Worm (Caenorhabditis elegans) whole organism, young adult: ENCODE data around the gene jun-1.

Experiments
- B0019.2 ChIP-seq: fragments of 200-800 bp; sonication (Bioruptor generic); conservative IDR thresholded peaks from 2 replicates; pipeline ENCODE4 v1.3.6; 2022; ENCODE audit warnings: missing genetic modification reagents, missing genetic modification characterization, missing compliant biosample characterization
- B0336.3 ChIP-seq: fragments of 200-800 bp; sonication (Bioruptor generic); IDR thresholded peaks from 2 replicates; pipeline ENCODE4 v1.3.6; 2022; ENCODE audit warnings: missing genetic modification characterization, missing compliant biosample characterization
- F23B12.7 ChIP-seq: sonication (generic microtip); optimal IDR thresholded peaks from 2 replicates; lab custom pipeline; 2017; ENCODE audit warnings: missing genetic modification characterization, mild to moderate bottlenecking, missing compliant biosample characterization, antibody characterized with exemption, moderate library complexity; ENCODE audit not compliant: insufficient read depth
- F52B5.7 ChIP-seq: sonication (generic microtip); optimal IDR thresholded peaks from 2 replicates; lab custom pipeline; 2016; ENCODE audit warnings: mild to moderate bottlenecking, missing genetic modification characterization, missing compliant biosample characterization
- F55B11.4 ChIP-seq: sonication (generic microtip); optimal IDR thresholded peaks from 2 replicates; lab custom pipeline; 2016; ENCODE audit warnings: missing compliant biosample characterization, missing genetic modification characterization, borderline replicate concordance; ENCODE audit not compliant: insufficient read depth
- T07F8.4 ChIP-seq: sonication (generic microtip); optimal IDR thresholded peaks from 2 replicates; lab custom pipeline; 2016; ENCODE audit warnings: mild to moderate bottlenecking, missing genetic modification characterization, moderate library complexity, missing compliant biosample characterization
- Y53G8AR.9 ChIP-seq: fragments of 200-800 bp; sonication (Bioruptor generic); conservative IDR thresholded peaks from 2 replicates; pipeline ENCODE4 v1.3.6; 2022; ENCODE audit warnings: missing genetic modification reagents, missing genetic modification characterization, missing compliant biosample characterization
- Y67H2A.10 ChIP-seq: fragments of 200-800 bp; sonication (Bioruptor generic); conservative IDR thresholded peaks from 2 replicates; pipeline ENCODE4 v1.3.6; 2022; ENCODE audit warnings: missing genetic modification reagents, missing genetic modification characterization, missing compliant biosample characterization
- akir-1 ChIP-seq: fragments of 200-800 bp; sonication (Bioruptor generic); optimal IDR thresholded peaks from 2 replicates; lab custom pipeline; 2018; ENCODE audit warnings: mild to moderate bottlenecking, missing genetic modification characterization, moderate library complexity, missing compliant biosample characterization
- ama-1 ChIP-seq, 3 experiments: fragments of 150-350 bp in 1 of 3; sonication (generic microtip) in 2 of 3; optimal IDR thresholded peaks; 2 replicates each; lab custom pipeline; 2014 to 2018; ENCODE audit warnings: missing biosample characterization in 2 of 3, missing genetic modification characterization in 2 of 3, missing genetic modification reagents in 2 of 3
- atf-7 ChIP-seq: sonication (generic microtip); optimal IDR thresholded peaks from 2 replicates; lab custom pipeline; 2017; ENCODE audit warnings: mild to moderate bottlenecking, missing genetic modification characterization, missing compliant biosample characterization
- athp-1 ChIP-seq: sonication (generic microtip); optimal IDR thresholded peaks from 2 replicates; lab custom pipeline; 2017; ENCODE audit warnings: mild to moderate bottlenecking, missing genetic modification characterization, missing compliant biosample characterization
- bed-1 ChIP-seq: fragments of 200-800 bp; sonication (Bioruptor generic); IDR thresholded peaks from 2 replicates; pipeline ENCODE4 v1.3.6; 2022; ENCODE audit warnings: missing genetic modification reagents, missing genetic modification characterization, missing compliant biosample characterization
- cebp-2 ChIP-seq: fragments of 200-800 bp; sonication (Bioruptor generic); IDR thresholded peaks from 2 replicates; pipeline ENCODE4 v1.3.6; 2022; ENCODE audit warnings: missing genetic modification characterization, missing compliant biosample characterization
- ceh-100 ChIP-seq: fragments of 200-800 bp; sonication (Bioruptor generic); IDR thresholded peaks from 2 replicates; pipeline ENCODE4 v1.3.6; 2022; ENCODE audit warnings: missing genetic modification reagents, missing genetic modification characterization, missing compliant biosample characterization
- ceh-58 ChIP-seq: fragments of 200-800 bp; sonication (Bioruptor generic); IDR thresholded peaks from 2 replicates; pipeline ENCODE4 v1.3.6; 2022; ENCODE audit warnings: missing genetic modification characterization, missing compliant biosample characterization
- ceh-79 ChIP-seq: sonication (generic microtip); optimal IDR thresholded peaks from 2 replicates; lab custom pipeline; 2017; ENCODE audit warnings: mild to moderate bottlenecking, missing genetic modification characterization, missing compliant biosample characterization
- chd-7 ChIP-seq: sonication (generic microtip); optimal IDR thresholded peaks from 2 replicates; lab custom pipeline; 2016; ENCODE audit warnings: mild to moderate bottlenecking, missing genetic modification characterization, moderate library complexity, missing compliant biosample characterization
- dpl-1 ChIP-seq: fragments of 150-350 bp; optimal IDR thresholded peaks from 2 replicates; lab custom pipeline; 2014; ENCODE audit warnings: missing biosample characterization, missing genetic modification reagents, missing genetic modification characterization
- him-1 ChIP-seq: sonication (generic microtip); optimal IDR thresholded peaks from 2 replicates; lab custom pipeline; 2016; ENCODE audit warnings: missing genotype, missing genetic modification reagents, missing genetic modification characterization, missing compliant biosample characterization
- hlh-12 ChIP-seq: sonication (generic microtip); optimal IDR thresholded peaks from 2 replicates; lab custom pipeline; 2016; ENCODE audit warnings: missing genetic modification characterization, missing compliant biosample characterization
- hrde-1 ChIP-seq: sonication (generic microtip); optimal IDR thresholded peaks from 2 replicates; lab custom pipeline; 2016; ENCODE audit warnings: missing genetic modification characterization, mild to moderate bottlenecking, missing compliant biosample characterization, moderate library complexity, missing genotype, missing genetic modification reagents, borderline replicate concordance
- lsy-27 ChIP-seq: sonication (generic microtip); optimal IDR thresholded peaks from 2 replicates; lab custom pipeline; 2017; ENCODE audit warnings: missing genetic modification characterization, mild to moderate bottlenecking, missing compliant biosample characterization, antibody characterized with exemption, missing genotype, borderline replicate concordance; ENCODE audit not compliant: insufficient read depth
- madf-3 ChIP-seq: fragments of 200-800 bp; sonication (Bioruptor generic); IDR thresholded peaks from 2 replicates; pipeline ENCODE4 v1.3.6; 2022; ENCODE audit warnings: missing genetic modification reagents, missing genetic modification characterization, missing compliant biosample characterization
- madf-8 ChIP-seq: fragments of 200-800 bp; sonication (Bioruptor generic); conservative IDR thresholded peaks from 2 replicates; pipeline ENCODE4 v1.3.6; 2022; ENCODE audit warnings: missing genetic modification reagents, missing genetic modification characterization, missing compliant biosample characterization
- mel-28 ChIP-seq: sonication (generic microtip); optimal IDR thresholded peaks from 2 replicates; lab custom pipeline; 2016; ENCODE audit warnings: borderline replicate concordance, mild to moderate bottlenecking, missing genetic modification characterization, missing compliant biosample characterization
- nfyb-1 ChIP-seq: fragments of 200-800 bp; sonication (Bioruptor generic); IDR thresholded peaks from 2 replicates; pipeline ENCODE4 v1.3.6; 2022; ENCODE audit warnings: missing genetic modification reagents, missing genetic modification characterization, missing compliant biosample characterization
- nhr-179 ChIP-seq: sonication (generic microtip); optimal IDR thresholded peaks from 2 replicates; lab custom pipeline; 2016; ENCODE audit warnings: mild to moderate bottlenecking, missing genetic modification characterization, missing compliant biosample characterization
- nhr-27 ChIP-seq: fragments of 200-800 bp; sonication (Bioruptor generic); optimal IDR thresholded peaks from 2 replicates; lab custom pipeline; 2018; ENCODE audit warnings: mild to moderate bottlenecking, missing genetic modification characterization, moderate library complexity, missing compliant biosample characterization
- pha-4 ChIP-seq: fragments of 150-350 bp; sonication (generic microtip); optimal IDR thresholded peaks from 2 replicates; lab custom pipeline; 2014; ENCODE audit warnings: missing biosample characterization, missing genetic modification reagents, missing genetic modification characterization
- rec-8 ChIP-seq, 2 experiments: sonication (generic microtip); optimal IDR thresholded peaks; 2 replicates each; lab custom pipeline; 2016; ENCODE audit warnings: mild to moderate bottlenecking in 2 of 2, missing genetic modification characterization in 2 of 2, missing genetic modification reagents in 2 of 2, missing genotype in 2 of 2, missing biosample characterization in 1 of 2, missing compliant biosample characterization in 1 of 2, moderate library complexity in 1 of 2
- rpc-1 ChIP-seq, 2 experiments: fragments of 150-350 bp in 1 of 2; sonication (generic microtip) in 1 of 2; optimal IDR thresholded peaks; 2 replicates each; lab custom pipeline; 2014 to 2018; ENCODE audit warnings: missing biosample characterization in 1 of 2, missing genetic modification characterization in 1 of 2, missing genetic modification reagents in 1 of 2, missing genotype in 1 of 2
- sdz-38 ChIP-seq: sonication (generic microtip); optimal IDR thresholded peaks from 2 replicates; lab custom pipeline; 2016; ENCODE audit warnings: missing genotype, missing genetic modification characterization, missing compliant biosample characterization
- snpc-1.1 ChIP-seq: sonication (generic microtip); optimal IDR thresholded peaks from 2 replicates; lab custom pipeline; 2017; ENCODE audit warnings: missing genetic modification characterization, mild to moderate bottlenecking, missing compliant biosample characterization, antibody characterized with exemption, moderate library complexity, missing genotype, missing genetic modification reagents; ENCODE audit not compliant: insufficient read depth
- xnd-1 ChIP-seq: sonication (generic microtip); optimal IDR thresholded peaks from 2 replicates; lab custom pipeline; 2016; ENCODE audit warnings: missing genotype, missing genetic modification reagents, missing genetic modification characterization, missing compliant biosample characterization
- zfh-2 ChIP-seq: fragments of 200-800 bp; sonication (Bioruptor generic); conservative IDR thresholded peaks from 2 replicates; pipeline ENCODE4 v1.3.6; 2022; ENCODE audit warnings: missing genetic modification reagents, missing genetic modification characterization, missing compliant biosample characterization
- ztf-26 ChIP-seq: sonication (generic microtip); optimal IDR thresholded peaks from 2 replicates; lab custom pipeline; 2017; ENCODE audit warnings: missing genetic modification characterization, missing compliant biosample characterization
- ztf-3 ChIP-seq: fragments of 200-800 bp; sonication (Bioruptor generic); optimal IDR thresholded peaks from 2 replicates; lab custom pipeline; 2018; ENCODE audit warnings: mild to moderate bottlenecking, missing genetic modification characterization, missing compliant biosample characterization

jun-1 gene

DNA sequence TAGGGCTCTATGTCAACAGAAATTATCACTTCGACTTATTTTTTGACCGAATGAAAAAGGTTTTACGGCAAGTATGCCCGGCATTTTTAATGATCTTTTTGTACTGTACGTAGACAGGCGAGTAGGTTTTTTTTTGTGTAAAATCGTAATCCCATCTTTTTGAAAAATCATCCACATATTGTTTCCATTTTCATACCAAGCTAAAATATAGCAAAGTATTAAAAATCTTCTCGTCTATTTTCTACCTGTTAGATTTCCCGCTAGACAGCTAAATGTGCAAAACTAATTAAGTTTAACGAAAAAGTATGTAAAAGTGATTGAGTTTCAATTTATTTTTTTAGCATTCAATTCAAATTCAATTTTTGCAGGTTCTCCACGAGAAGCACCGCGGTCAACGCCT lies 18.4 kb downstream of the jun-1 start, which contains the start of gene C16D2.1:
Gene C16D2.1, plus strand, starts transcription at position 301 of the 400 bp plus-strand sequence.
- TF ChIP-seq mel-28 (no peak), ceh-100 (no peak), snpc-1.1 (tag; lab: Kevin White, UChicago) (no peak), xnd-1 (tag; lab: Kevin White, UChicago) (no peak), ztf-26 (tag; lab: Kevin White, UChicago) (no peak), F52B5.7 (tag; lab: Kevin White, UChicago) (no peak), T07F8.4 (no peak), akir-1 (GFP tag; lab: Kevin White, UChicago) (no peak), rpc-1 (optimal IDR thresholded peaks at IDR 0.05; lab: Kevin White, UChicago) (no peak), rpc-1 (tag; optimal IDR thresholded peaks at IDR 0.05; lab: Kevin White, UChicago) (no peak), B0336.3 (no peak), ceh-58 (no peak), pha-4 (no peak), ama-1 (optimal IDR thresholded peaks at IDR 0.05; lab: Kevin White, UChicago) (no peak), ama-1 (GFP tag; optimal IDR thresholded peaks at IDR 0.05; lab: Kevin White, UChicago) (no peak), cebp-2 (GFP tag; lab: Robert Waterston, UW) (no peak), F55B11.4 (no peak), nhr-179 (tag; lab: Kevin White, UChicago) (no peak), him-1 (no peak)

DNA sequence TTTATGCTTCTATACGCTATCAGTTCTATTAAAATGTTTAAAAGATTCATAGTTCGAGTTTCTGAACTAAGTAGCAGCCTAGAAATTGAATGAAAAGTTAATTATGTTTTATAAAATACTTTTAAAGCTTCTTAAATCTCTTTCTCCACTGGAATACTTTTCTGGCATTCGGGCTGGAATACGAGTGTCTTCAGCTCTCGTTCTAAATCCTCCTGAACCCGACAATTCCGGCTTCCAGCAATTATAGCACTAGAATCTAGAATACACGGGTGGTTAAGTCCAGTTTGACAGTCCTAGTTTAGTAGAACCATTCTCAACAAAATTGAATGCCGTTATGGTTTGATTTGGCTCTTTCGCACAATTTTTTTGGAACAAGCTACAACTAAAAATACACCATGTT lies 19.4 kb downstream of the jun-1 start:
- TF ChIP-seq athp-1 (no peak), Y53G8AR.9 (GFP tag; lab: Robert Waterston, UW) (no peak), madf-3 (no peak), chd-7 (tag; lab: Kevin White, UChicago) (peak; percentile 38), hrde-1 (tag; lab: Kevin White, UChicago) (no peak), hlh-12 (tag; lab: Kevin White, UChicago) (no peak), B0019.2 (GFP tag; lab: Robert Waterston, UW) (no peak), sdz-38 (tag; lab: Kevin White, UChicago) (no peak), zfh-2 (GFP tag; lab: Robert Waterston, UW) (no peak)

DNA sequence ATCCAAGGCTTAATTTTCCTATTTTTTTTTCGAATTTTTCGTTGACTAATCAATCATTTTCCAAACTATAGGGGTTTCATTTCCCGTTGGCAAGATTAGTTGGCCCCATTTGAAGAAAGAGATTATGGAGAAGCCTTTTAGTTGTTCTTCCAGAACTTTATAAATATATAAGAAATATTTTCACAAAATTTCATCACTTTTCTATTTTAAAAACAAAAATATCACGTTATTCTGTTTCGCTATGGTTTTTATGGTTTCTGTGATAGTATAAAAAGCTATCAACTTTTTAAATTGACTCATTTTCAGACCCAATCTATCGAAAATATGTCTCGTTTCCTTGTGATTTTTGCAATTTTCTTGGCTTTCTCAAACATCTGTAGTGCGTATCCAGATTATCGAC lies 22.9 kb downstream of the jun-1 start, which contains the start of gene nlp-78:
Gene nlp-78, plus strand, starts transcription at position 301 of the 400 bp plus-strand sequence.
- no peak for TF ChIP-seq atf-7 (tag; lab: Kevin White, UChicago)
- TF ChIP-seq madf-3, result no peak
- no peak for TF ChIP-seq cebp-2 (GFP tag; lab: Robert Waterston, UW)
- no peak for TF ChIP-seq nhr-27 (tag; lab: Kevin White, UChicago)
- TF ChIP-seq dpl-1 (GFP tag; lab: Kevin White, UChicago), result no peak
- TF ChIP-seq hrde-1 (tag; lab: Kevin White, UChicago), result no peak
- TF ChIP-seq lsy-27 (tag; lab: Kevin White, UChicago), result no peak
- TF ChIP-seq ceh-79, result no peak

DNA sequence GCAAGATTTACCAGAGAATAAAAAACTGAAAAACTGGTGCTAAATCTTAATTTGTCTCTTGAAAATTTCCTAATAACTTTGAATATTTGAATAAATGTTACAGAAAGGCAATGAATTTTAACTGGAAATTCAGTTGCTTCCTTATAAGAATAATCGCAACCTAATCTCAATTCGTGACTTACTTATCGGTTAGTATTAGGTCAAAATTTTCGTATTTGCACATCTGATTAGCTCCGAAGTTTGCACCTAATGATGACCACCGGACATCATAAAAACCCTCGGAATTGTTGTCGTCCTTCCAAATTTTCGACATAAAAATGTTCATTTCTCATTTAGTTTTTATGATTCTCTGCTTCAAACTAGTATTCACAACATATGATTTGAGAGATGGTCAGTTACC lies 24.8 kb downstream of the jun-1 start, which contains the start of gene C16D2.3:
Gene C16D2.3, plus strand, starts transcription at position 301 of the 400 bp plus-strand sequence.
- TF ChIP-seq bed-1 (GFP tag; lab: Robert Waterston, UW) (no peak), ztf-3 (no peak), nfyb-1 (no peak), Y67H2A.10 (GFP tag; lab: Robert Waterston, UW) (no peak), F23B12.7 (tag; lab: Kevin White, UChicago) (no peak), rec-8 (tag; optimal IDR thresholded peaks at IDR 0.05; lab: Kevin White, UChicago) (no peak), B0336.3 (no peak), madf-8 (GFP tag; lab: Robert Waterston, UW) (no peak)
